Worm (Caenorhabditis elegans) whole organism, late embryonic: ENCODE data around the gene C06H5.11.

Experiments
- F13H6.1 ChIP-seq: sonication (generic microtip); optimal IDR thresholded peaks from 2 replicates; lab custom pipeline; 2016; ENCODE audit warnings: missing genetic modification characterization, missing compliant biosample characterization
- ceh-31 ChIP-seq: sonication (generic microtip); optimal IDR thresholded peaks from 2 replicates; lab custom pipeline; 2016; ENCODE audit warnings: missing genetic modification characterization, missing compliant biosample characterization
- nfya-1 ChIP-seq: sonication (generic microtip); optimal IDR thresholded peaks from 2 replicates; lab custom pipeline; 2017; ENCODE audit warnings: missing genetic modification characterization, mild to moderate bottlenecking, missing compliant biosample characterization, antibody characterized with exemption, moderate library complexity
- nhr-11 ChIP-seq: fragments of 150-350 bp; optimal IDR thresholded peaks from 2 replicates; lab custom pipeline; 2014; ENCODE audit warnings: missing biosample characterization, missing genetic modification characterization
- pax-1 ChIP-seq: fragments of 150-350 bp; optimal IDR thresholded peaks from 2 replicates; lab custom pipeline; 2014; ENCODE audit warnings: missing biosample characterization, missing genetic modification characterization
- pha-4 ChIP-seq: fragments of 150-350 bp; optimal IDR thresholded peaks from 2 replicates; lab custom pipeline; 2018; ENCODE audit warnings: missing biosample characterization, missing genetic modification reagents, missing genetic modification characterization
- pros-1 ChIP-seq: fragments of 150-350 bp; optimal IDR thresholded peaks from 2 replicates; lab custom pipeline; 2014; ENCODE audit warnings: missing biosample characterization, missing genetic modification reagents, missing genetic modification characterization
- ref-2 ChIP-seq: sonication (generic microtip); optimal IDR thresholded peaks from 2 replicates; lab custom pipeline; 2016; ENCODE audit warnings: missing genetic modification characterization, missing compliant biosample characterization
- syd-9 ChIP-seq: sonication (generic microtip); optimal IDR thresholded peaks from 2 replicates; lab custom pipeline; 2016; ENCODE audit warnings: mild to moderate bottlenecking, missing genetic modification characterization, moderate library complexity, missing compliant biosample characterization
- tbx-2 ChIP-seq: sonication (generic microtip); optimal IDR thresholded peaks from 2 replicates; lab custom pipeline; 2016; ENCODE audit warnings: missing genetic modification characterization, missing compliant biosample characterization
- unc-55 ChIP-seq: sonication (generic microtip); optimal IDR thresholded peaks from 2 replicates; lab custom pipeline; 2017; ENCODE audit warnings: missing biosample characterization, missing genetic modification reagents, missing genetic modification characterization
- unc-86 ChIP-seq: sonication (generic microtip); optimal IDR thresholded peaks from 2 replicates; lab custom pipeline; 2016; ENCODE audit warnings: missing genetic modification characterization, missing compliant biosample characterization

DNA sequence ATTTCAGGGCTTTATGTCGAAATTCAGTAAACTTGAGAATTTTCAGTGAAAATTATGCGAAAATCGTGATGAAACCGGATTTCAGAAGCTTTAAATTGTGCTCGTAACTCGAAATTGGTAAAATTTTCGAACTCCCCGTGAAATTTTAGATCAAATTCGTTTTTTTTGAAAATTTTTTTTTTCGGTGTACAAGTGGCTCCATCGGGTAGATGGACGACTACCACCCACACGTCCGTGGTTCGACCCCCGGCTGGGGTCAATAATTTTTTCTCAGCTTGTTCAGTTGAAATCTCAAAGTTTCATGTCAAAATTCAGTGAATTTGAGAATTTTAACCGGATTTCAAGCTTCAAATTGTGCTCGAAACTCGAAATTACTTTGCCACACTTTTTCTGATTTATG lies 42.0 kb upstream of the C06H5.11 start:
- TF ChIP-seq unc-86 (no peak), ref-2 (no peak), unc-55 (GFP tag; lab: Kevin White, UChicago) (no peak), ceh-31 (tag; lab: Kevin White, UChicago) (no peak), F13H6.1 (tag; lab: Kevin White, UChicago) (no peak), tbx-2 (tag; lab: Kevin White, UChicago) (no peak), pha-4 (no peak), nhr-11 (tag; lab: Kevin White, UChicago) (no peak), pax-1 (tag; lab: Kevin White, UChicago) (no peak), syd-9 (tag; lab: Kevin White, UChicago) (no peak), nfya-1 (tag; lab: Kevin White, UChicago) (no peak), pros-1 (tag; lab: Kevin White, UChicago) (no peak)
